Fruit fly (Drosophila melanogaster) whole organism, prepupa: ENCODE measurements around the gene Apc2.
A peak's percentile ranks its signal among the peaks of the same experiment; 100 is the strongest.

Experiments
- CG10669 ChIP-seq: fragments of 200-800 bp; sonication (Bioruptor generic); optimal IDR thresholded peaks from 3 replicates; lab custom pipeline; 2018; ENCODE audit warnings: missing biosample characterization, mild to moderate bottlenecking, missing genetic modification characterization, moderate library complexity
- CG16779 ChIP-seq: fragments of 200-800 bp; sonication (Bioruptor generic); optimal IDR thresholded peaks from 3 replicates; lab custom pipeline; 2017; ENCODE audit warnings: missing biosample characterization, mild to moderate bottlenecking, missing genetic modification characterization
- CG34406 ChIP-seq: fragments of 200-800 bp; sonication (Bioruptor generic); optimal IDR thresholded peaks from 3 replicates; lab custom pipeline; 2016; ENCODE audit warnings: missing biosample characterization, missing genetic modification characterization
- CG6276 ChIP-seq: fragments of 200-800 bp; sonication (Bioruptor generic); optimal IDR thresholded peaks from 2 replicates; lab custom pipeline; 2017; ENCODE audit warnings: missing biosample characterization, mild to moderate bottlenecking, missing genetic modification characterization
- CG6808 ChIP-seq: fragments of 200-800 bp; sonication (Bioruptor generic); optimal IDR thresholded peaks from 3 replicates; lab custom pipeline; 2017; ENCODE audit warnings: missing biosample characterization, missing genetic modification characterization, mild to moderate bottlenecking, moderate library complexity, missing genetic modification reagents
- CG7368 ChIP-seq: fragments of 200-800 bp; sonication (Bioruptor generic); optimal IDR thresholded peaks from 3 replicates; lab custom pipeline; 2016; ENCODE audit warnings: missing biosample characterization, missing genetic modification characterization
- Ets96B ChIP-seq: fragments of 200-800 bp; optimal IDR thresholded peaks from 2 replicates; lab custom pipeline; 2019; ENCODE audit warnings: missing biosample characterization, mild to moderate bottlenecking, missing genetic modification characterization, moderate library complexity
- Gug ChIP-seq: fragments of 200-800 bp; sonication (Bioruptor generic); IDR thresholded peaks from 2 replicates; pipeline ENCODE4 v1.3.6; 2022; ENCODE audit warnings: missing biosample characterization, missing genetic modification characterization
- Sox102F ChIP-seq: fragments of 200-800 bp; sonication (Bioruptor generic); optimal IDR thresholded peaks from 2 replicates; lab custom pipeline; 2016; ENCODE audit warnings: missing biosample characterization, mild to moderate bottlenecking, missing genetic modification characterization
- cyc ChIP-seq: fragments of 200-800 bp; sonication (Bioruptor generic); optimal IDR thresholded peaks from 3 replicates; lab custom pipeline; 2016; ENCODE audit warnings: missing biosample characterization, missing genetic modification characterization
- eg ChIP-seq: fragments of 200-800 bp; sonication (Bioruptor generic); IDR thresholded peaks from 3 replicates; pipeline ENCODE4 v1.3.6; 2022; ENCODE audit warnings: missing biosample characterization, missing genetic modification characterization
- esn ChIP-seq: fragments of 200-800 bp; sonication (Bioruptor generic); optimal IDR thresholded peaks from 2 replicates; lab custom pipeline; 2016; ENCODE audit warnings: missing biosample characterization, mild to moderate bottlenecking, missing genetic modification characterization, moderate library complexity
- pdm3 ChIP-seq: fragments of 200-800 bp; sonication (Bioruptor generic); optimal IDR thresholded peaks from 3 replicates; lab custom pipeline; 2016; ENCODE audit warnings: missing biosample characterization, missing genetic modification characterization
- topi ChIP-seq: fragments of 200-800 bp; sonication (Bioruptor generic); optimal IDR thresholded peaks from 3 replicates; lab custom pipeline; 2016; ENCODE audit warnings: missing biosample characterization, missing genetic modification characterization

DNA sequence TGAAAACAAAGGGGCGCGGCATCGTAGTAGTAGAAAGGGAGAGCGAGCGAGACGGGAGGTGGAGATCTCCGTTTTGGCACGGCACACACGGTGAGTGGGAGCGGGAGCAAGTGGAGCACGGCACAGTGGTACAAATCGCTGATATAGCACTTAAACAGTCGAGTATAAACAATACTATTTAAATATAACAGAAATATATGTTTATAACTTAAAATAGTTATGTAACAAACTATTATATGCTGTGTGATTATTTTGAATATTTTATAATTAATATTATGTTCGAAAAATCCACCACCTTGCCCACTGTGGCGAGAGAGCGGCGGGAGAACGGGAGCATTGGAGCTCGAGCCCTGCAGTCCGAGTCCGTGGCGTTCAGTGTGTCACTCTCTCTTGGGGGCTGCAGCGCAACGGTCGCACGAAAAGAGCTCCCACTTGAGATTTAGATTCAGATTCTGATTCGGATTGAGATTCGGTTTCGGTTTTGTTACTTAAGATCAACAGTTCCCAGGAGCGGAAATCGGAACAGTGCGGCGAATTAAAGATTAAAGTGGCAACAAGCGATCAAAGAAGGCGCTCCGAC is 22.7 kb upstream of the Apc2 start, which contains the start of gene Kal1:
- TF ChIP-seq CG7368 = peak; percentile 97
- peak; percentile 91 for TF ChIP-seq cyc (GFP tag; lab: Kevin White, UChicago)
- TF ChIP-seq CG6276 = peak; percentile 96
- peak; percentile 97 for TF ChIP-seq eg (GFP tag; lab: Robert Waterston, UW)
- TF ChIP-seq Gug (GFP tag; lab: Robert Waterston, UW) = peak; percentile 96
- TF ChIP-seq topi (GFP tag; lab: Kevin White, UChicago) = peak; percentile 93
- peak; percentile 97 for TF ChIP-seq CG16779 (tag; lab: Kevin White, UChicago)
- peak; percentile 96 for TF ChIP-seq Sox102F (GFP tag; lab: Kevin White, UChicago)
- TF ChIP-seq Ets96B (tag; lab: Kevin White, UChicago) = peak; percentile 99
- peak; percentile 99 for TF ChIP-seq CG34406 (GFP tag; lab: Kevin White, UChicago)
- peak; percentile 97 for TF ChIP-seq CG10669
- peak; percentile 98 for TF ChIP-seq esn (GFP tag; lab: Kevin White, UChicago)
- peak; percentile 91 for TF ChIP-seq pdm3 (GFP tag; lab: Kevin White, UChicago)
- peak; percentile 98 for TF ChIP-seq CG6808
